Worm (Caenorhabditis elegans) whole organism, L1 larva: ENCODE results near the gene F20B6.6.
"Not testable (repeated sequence)": the region's sequence is repeated elsewhere in the genome, so short reads cannot be mapped to it uniquely, and the experiment has no call there.

Experiments
- C16A3.4 ChIP-seq: fragments of 150-350 bp; optimal IDR thresholded peaks from 2 replicates; lab custom pipeline; 2014; ENCODE audit warnings: missing biosample characterization, missing genetic modification characterization
- F16B12.6 ChIP-seq: fragments of 150-350 bp; optimal IDR thresholded peaks from 2 replicates; lab custom pipeline; 2014; ENCODE audit warnings: missing biosample characterization, missing genetic modification characterization
- alr-1 ChIP-seq: fragments of 200-800 bp; sonication (Bioruptor generic); optimal IDR thresholded peaks from 2 replicates; lab custom pipeline; 2018; ENCODE audit warnings: borderline replicate concordance, mild to moderate bottlenecking, missing genetic modification characterization, missing compliant biosample characterization
- ama-1 ChIP-seq: fragments of 150-350 bp; optimal IDR thresholded peaks from 2 replicates; lab custom pipeline; 2014
- blmp-1 ChIP-seq: fragments of 150-350 bp; optimal IDR thresholded peaks from 2 replicates; lab custom pipeline; 2014; ENCODE audit warnings: missing biosample characterization, missing genetic modification characterization
- ceh-8 ChIP-seq: fragments of 200-800 bp; sonication (Bioruptor generic); optimal IDR thresholded peaks from 2 replicates; lab custom pipeline; 2018; ENCODE audit warnings: mild to moderate bottlenecking, missing genetic modification characterization, moderate library complexity, missing compliant biosample characterization
- ceh-82 ChIP-seq, 3 experiments: fragments of 150-350 bp in 1 of 3; sonication (generic microtip) in 2 of 3; optimal IDR thresholded peaks; 2 replicates each; lab custom pipeline; 2014 to 2017; ENCODE audit warnings: missing biosample characterization in 3 of 3, missing genetic modification characterization in 3 of 3
- ceh-90 ChIP-seq: sonication (generic microtip); optimal IDR thresholded peaks from 2 replicates; lab custom pipeline; 2016; ENCODE audit warnings: missing genetic modification characterization, missing compliant biosample characterization
- efl-1 ChIP-seq, 4 experiments: fragments of 150-350 bp; optimal IDR thresholded peaks in 3 of 4; peaks in 1 of 4; 1 replicate in 1 of 4; 2 replicates in 3 of 4; lab custom pipeline; 2014; ENCODE audit warnings: missing biosample characterization in 2 of 4, missing genetic modification characterization in 2 of 4, missing genetic modification reagents in 2 of 4
- egl-13 ChIP-seq: sonication (generic microtip); optimal IDR thresholded peaks from 2 replicates; lab custom pipeline; 2016; ENCODE audit warnings: missing genotype, missing genetic modification reagents, missing genetic modification characterization, missing compliant biosample characterization
- egl-27 ChIP-seq, 2 experiments: fragments of 150-350 bp in 1 of 2; sonication (generic microtip); optimal IDR thresholded peaks; 3 replicates each; lab custom pipeline; 2017 to 2018; ENCODE audit warnings: missing biosample characterization in 2 of 2, missing genetic modification characterization in 2 of 2, missing genetic modification reagents in 2 of 2
- elt-2 ChIP-seq: sonication (generic microtip); optimal IDR thresholded peaks from 2 replicates; lab custom pipeline; 2016; ENCODE audit warnings: missing genetic modification characterization, mild to moderate bottlenecking, inconsistent platforms, missing compliant biosample characterization, missing genetic modification reagents
- elt-3 ChIP-seq, 6 experiments: fragments of 150-350 bp in 1 of 6; sonication (generic microtip); optimal IDR thresholded peaks; 2 replicates each; lab custom pipeline; 2017 to 2018; ENCODE audit warnings: missing biosample characterization in 6 of 6, missing genetic modification characterization in 6 of 6, inconsistent platforms in 1 of 6
- ets-5 ChIP-seq: fragments of 200-800 bp; sonication (Bioruptor generic); IDR thresholded peaks from 2 replicates; pipeline ENCODE4 v1.3.6; 2022; ENCODE audit warnings: missing genetic modification characterization, missing compliant biosample characterization
- fkh-8 ChIP-seq: sonication (generic microtip); optimal IDR thresholded peaks from 2 replicates; lab custom pipeline; 2016; ENCODE audit warnings: mild to moderate bottlenecking, missing genetic modification characterization, missing compliant biosample characterization
- fos-1 ChIP-seq: fragments of 150-350 bp; optimal IDR thresholded peaks from 2 replicates; lab custom pipeline; 2014; ENCODE audit warnings: missing biosample characterization, missing genetic modification characterization
- hlh-4 ChIP-seq: sonication (generic microtip); optimal IDR thresholded peaks from 2 replicates; lab custom pipeline; 2016; ENCODE audit warnings: mild to moderate bottlenecking, missing genetic modification characterization, missing compliant biosample characterization
- hpl-2 ChIP-seq: fragments of 150-350 bp; optimal IDR thresholded peaks from 2 replicates; lab custom pipeline; 2014; ENCODE audit warnings: missing biosample characterization, missing genetic modification reagents, missing genetic modification characterization
- lin-13 ChIP-seq: fragments of 150-350 bp; optimal IDR thresholded peaks from 2 replicates; lab custom pipeline; 2014; ENCODE audit warnings: missing biosample characterization, missing genetic modification reagents, missing genetic modification characterization
- lin-14 ChIP-seq: fragments of 200-800 bp; sonication (Bioruptor generic); optimal IDR thresholded peaks from 2 replicates; lab custom pipeline; 2018; ENCODE audit warnings: mild to moderate bottlenecking, missing genetic modification characterization, moderate library complexity, missing compliant biosample characterization
- lin-35 ChIP-seq, 2 experiments: fragments of 150-350 bp; optimal IDR thresholded peaks; 2 replicates each; lab custom pipeline; 2014; ENCODE audit warnings: missing biosample characterization in 2 of 2, missing genetic modification characterization in 2 of 2, missing genetic modification reagents in 2 of 2
- lsy-2 ChIP-seq, 2 experiments: fragments of 150-350 bp; optimal IDR thresholded peaks; 2 replicates each; lab custom pipeline; 2014; ENCODE audit warnings: missing biosample characterization in 2 of 2, missing genetic modification characterization in 2 of 2
- mdl-1 ChIP-seq, 2 experiments: fragments of 150-350 bp; optimal IDR thresholded peaks; 2 replicates each; lab custom pipeline; 2014 to 2017; ENCODE audit warnings: missing biosample characterization in 2 of 2, missing genetic modification characterization in 2 of 2, inconsistent platforms in 1 of 2
- nhr-11 ChIP-seq: fragments of 150-350 bp; optimal IDR thresholded peaks from 2 replicates; lab custom pipeline; 2014; ENCODE audit warnings: missing biosample characterization, missing genetic modification characterization
- nhr-19 ChIP-seq: fragments of 200-800 bp; sonication (Bioruptor generic); conservative IDR thresholded peaks from 2 replicates; pipeline ENCODE4 v1.3.6; 2022; ENCODE audit warnings: missing genetic modification characterization, missing compliant biosample characterization
- nhr-20 ChIP-seq: sonication (generic microtip); optimal IDR thresholded peaks from 2 replicates; lab custom pipeline; 2016; ENCODE audit warnings: mild to moderate bottlenecking, missing genetic modification characterization, missing compliant biosample characterization
- nhr-47 ChIP-seq: sonication (generic microtip); optimal IDR thresholded peaks from 2 replicates; lab custom pipeline; 2016; ENCODE audit warnings: mild to moderate bottlenecking, missing genetic modification characterization, moderate library complexity, missing compliant biosample characterization
- nhr-71 ChIP-seq: sonication (generic microtip); optimal IDR thresholded peaks from 2 replicates; lab custom pipeline; 2016; ENCODE audit warnings: mild to moderate bottlenecking, missing genetic modification characterization, moderate library complexity, missing compliant biosample characterization
- nhr-85 ChIP-seq: sonication (generic microtip); peaks from one replicate; lab custom pipeline; 2016; ENCODE audit warnings: missing genetic modification characterization, inconsistent platforms, missing compliant biosample characterization
- nhr-90 ChIP-seq: sonication (generic microtip); optimal IDR thresholded peaks from 2 replicates; lab custom pipeline; 2016; ENCODE audit warnings: mild to moderate bottlenecking, missing genetic modification characterization, missing compliant biosample characterization; ENCODE audit not compliant: poor library complexity
- rnt-1 ChIP-seq: sonication (generic microtip); optimal IDR thresholded peaks from 2 replicates; lab custom pipeline; 2016; ENCODE audit warnings: mild to moderate bottlenecking, missing genetic modification characterization, moderate library complexity, missing compliant biosample characterization
- snpc-4 ChIP-seq: fragments of 150-350 bp; optimal IDR thresholded peaks from 2 replicates; lab custom pipeline; 2014; ENCODE audit warnings: missing biosample characterization, missing genetic modification characterization
- snu-23 ChIP-seq: sonication (generic microtip); optimal IDR thresholded peaks from 2 replicates; lab custom pipeline; 2016; ENCODE audit warnings: missing genetic modification characterization, missing compliant biosample characterization
- sox-4 ChIP-seq: sonication (generic microtip); optimal IDR thresholded peaks from 2 replicates; lab custom pipeline; 2016; ENCODE audit warnings: missing genetic modification characterization, missing compliant biosample characterization
- sptf-1 ChIP-seq: fragments of 150-350 bp; optimal IDR thresholded peaks from 2 replicates; lab custom pipeline; 2014; ENCODE audit warnings: missing biosample characterization, missing genetic modification characterization
- sup-37 ChIP-seq: fragments of 200-800 bp; sonication (Bioruptor generic); optimal IDR thresholded peaks from 2 replicates; lab custom pipeline; 2018; ENCODE audit warnings: mild to moderate bottlenecking, missing genetic modification characterization, missing compliant biosample characterization
- unc-30 ChIP-seq: sonication (generic microtip); optimal IDR thresholded peaks from 2 replicates; lab custom pipeline; 2017; ENCODE audit warnings: missing biosample characterization, missing genetic modification characterization
- unc-98 ChIP-seq: fragments of 200-800 bp; sonication (Bioruptor generic); IDR thresholded peaks from 2 replicates; pipeline ENCODE4 v1.3.6; 2022; ENCODE audit warnings: missing genetic modification characterization, missing compliant biosample characterization
- vab-15 ChIP-seq: sonication (generic microtip); optimal IDR thresholded peaks from 2 replicates; lab custom pipeline; 2017; ENCODE audit warnings: missing genotype, mild to moderate bottlenecking, missing genetic modification characterization, missing compliant biosample characterization

The F20B6.6 gene

ce11 chrX:4202114-4202513 is at the start of gene F20B6.6:
F20B6.6 (minus strand) TSS chrX:4202214.
- not testable (repeated sequence) for TF ChIP-seq snpc-4; ceh-8; lsy-2 (tag; optimal IDR thresholded peaks at IDR 0.05; lab: Kevin White, UChicago)
- TF ChIP-seq, all 84 proteins: peak for 0; not testable (repeated sequence) for 84

ce11 chrX:4248949-4249348 is 46.9 kb upstream of the F20B6.6 start, which contains the start of gene hlh-13:
hlh-13 (plus strand) TSS chrX:4249249.
- TF ChIP-seq blmp-1 (tag; lab: Kevin White, UChicago) = no peak

ce11 chrX:4248417-4248816 is 46.4 kb upstream of the F20B6.6 start:
- peak; percentile 30 for TF ChIP-seq lin-14 (GFP tag; lab: Kevin White, UChicago)
- no peak for TF ChIP-seq blmp-1 (tag; lab: Kevin White, UChicago)
- no peak for TF ChIP-seq nhr-47
- TF ChIP-seq elt-2 (tag; lab: Kevin White, UChicago) = peak; percentile 34
- peak; percentile 26 for TF ChIP-seq nhr-71
- peak; percentile 9 for TF ChIP-seq snu-23 (GFP tag; lab: Kevin White, UChicago)
- peak; percentile 55 for TF ChIP-seq nhr-85 (tag; lab: Kevin White, UChicago)
- TF ChIP-seq nhr-20 (tag; lab: Kevin White, UChicago) = peak; percentile 13
- TF ChIP-seq sptf-1 (tag; lab: Kevin White, UChicago) = no peak

ce11 chrX:4246867-4247591 is 45.0 kb upstream of the F20B6.6 start, which contains the start of gene F48D6.4:
F48D6.4 (minus strand) TSS chrX:4247212.
- TF ChIP-seq nhr-85 (tag; lab: Kevin White, UChicago) (peak; percentile 14), nhr-47 (no peak), elt-2 (tag; lab: Kevin White, UChicago) (peak; percentile 33), lin-13 (GFP tag; lab: Kevin White, UChicago) (no peak), ama-1 (peak; percentile 11), efl-1 (optimal IDR thresholded peaks at IDR 0.05; lab: Kevin White, UChicago) (no peak), efl-1 (GFP tag; optimal IDR thresholded peaks at IDR 0.05 in 1 of 2; lab: Kevin White, UChicago) (peak in 1 of 2 experiments; percentile 23)

- TF ChIP-seq sup-37 = no peak
- peak in 1 of 2 experiments; percentile 19 for TF ChIP-seq mdl-1 (tag; optimal IDR thresholded peaks at IDR 0.05; lab: Kevin White, UChicago)
- 0 out of 2 replicates have a peak, but pooled peaks have one; percentile 10 for TF ChIP-seq nhr-19 (GFP tag; lab: Robert Waterston, UW)
- peak; percentile 32 for TF ChIP-seq elt-2 (tag; lab: Kevin White, UChicago)
- no peak for TF ChIP-seq nhr-71
- TF ChIP-seq unc-98 = no peak
- no peak for TF ChIP-seq hlh-4 (tag; lab: Kevin White, UChicago)
- peak; percentile 89 for TF ChIP-seq ama-1
- no peak for TF ChIP-seq C16A3.4 (tag; lab: Kevin White, UChicago)
- peak; percentile 56 for TF ChIP-seq blmp-1 (tag; lab: Kevin White, UChicago)
- no peak for TF ChIP-seq vab-15 (tag; lab: Kevin White, UChicago)
- no peak for TF ChIP-seq fkh-8 (tag; lab: Kevin White, UChicago)
- peak; percentile 55 for TF ChIP-seq nhr-90 (tag; lab: Kevin White, UChicago)
- no peak for TF ChIP-seq ceh-90
- peak in 1 of 2 experiments; percentile 49 for TF ChIP-seq lin-35 (GFP tag; optimal IDR thresholded peaks at IDR 0.05; lab: Kevin White, UChicago)
- peak in 1 of 6 experiments; percentile 37 for TF ChIP-seq elt-3 (tag; optimal IDR thresholded peaks at IDR 0.05; lab: Kevin White, UChicago)
Observed at ce11 chrX:4246237-4246697, 44.3 kb upstream of the F20B6.6 start.

- TF ChIP-seq nhr-11 = no peak
- TF ChIP-seq rnt-1 (tag; lab: Kevin White, UChicago) = no peak
- TF ChIP-seq lin-35 (GFP tag; optimal IDR thresholded peaks at IDR 0.05; lab: Kevin White, UChicago) = peak in 1 of 2 experiments; percentile 55
- TF ChIP-seq ets-5 (GFP tag; lab: Robert Waterston, UW) = no peak
- TF ChIP-seq F16B12.6 = no peak
- no peak for TF ChIP-seq alr-1 (tag; lab: Kevin White, UChicago)
- TF ChIP-seq unc-30 (tag; lab: Kevin White, UChicago) = no peak
- no peak for TF ChIP-seq ceh-82 (tag; optimal IDR thresholded peaks at IDR 0.05; lab: Kevin White, UChicago)
- no peak for TF ChIP-seq fos-1 (tag; lab: Kevin White, UChicago)
- TF ChIP-seq vab-15 (tag; lab: Kevin White, UChicago) = no peak
- TF ChIP-seq nhr-85 (tag; lab: Kevin White, UChicago) = no peak
- TF ChIP-seq egl-13 = no peak
- TF ChIP-seq nhr-20 (tag; lab: Kevin White, UChicago) = peak; percentile 1
- peak; percentile 74 for TF ChIP-seq elt-2 (tag; lab: Kevin White, UChicago)
- TF ChIP-seq nhr-19 (GFP tag; lab: Robert Waterston, UW) = peak; percentile 49
- no peak for TF ChIP-seq hpl-2 (GFP tag; lab: Kevin White, UChicago)
- no peak for TF ChIP-seq egl-27 (tag; optimal IDR thresholded peaks at IDR 0.05; lab: Kevin White, UChicago)
- TF ChIP-seq efl-1 (optimal IDR thresholded peaks at IDR 0.05; lab: Kevin White, UChicago) = no peak
- peak in 1 of 2 experiments; percentile 78 for TF ChIP-seq efl-1 (GFP tag; optimal IDR thresholded peaks at IDR 0.05 in 1 of 2; lab: Kevin White, UChicago)
- no peak for TF ChIP-seq sox-4 (tag; lab: Kevin White, UChicago)
Observed at ce11 chrX:4245124-4245523, 43.1 kb upstream of the F20B6.6 start.
